Fruit fly (Drosophila melanogaster): ENCODE measurements around the gene CG16704.

- TF ChIP-seq tj (GFP tag; optimal IDR thresholded peaks at IDR 0.05) (no peak), CG7101 (tag; optimal IDR thresholded peaks at IDR 0.05) (no peak), cic (GFP tag; optimal IDR thresholded peaks at IDR 0.05) (no peak)
Measured at dm6 chr2L:3694920-3695319, 2.5 kb upstream of the CG16704 start, which contains the start of gene CG43165.
